Worm (Caenorhabditis elegans): ENCODE measurements around the gene calf-1.

ce11 chrV:20453084-20453483 is 25.8 kb downstream of the calf-1 start, which contains the start of gene F48F5.6:
- TF ChIP-seq tbx-37 (GFP tag; conservative IDR thresholded peaks at IDR 0.05) = no peak
- TF ChIP-seq ama-1 (optimal IDR thresholded peaks at IDR 0.05) = no peak
- TF ChIP-seq hmbx-1 (tag; optimal IDR thresholded peaks at IDR 0.05) = no peak
- TF ChIP-seq sea-1 (GFP tag; conservative IDR thresholded peaks at IDR 0.05) = no peak
- TF ChIP-seq ets-7 (tag; optimal IDR thresholded peaks at IDR 0.05) = no peak
- TF ChIP-seq pes-1 (GFP tag; IDR thresholded peaks at IDR 0.05) = no peak
- no peak for TF ChIP-seq tbx-11 (GFP tag; IDR thresholded peaks at IDR 0.05)

All from whole organism, early embryonic.